Worm (Caenorhabditis elegans): ENCODE measurements around the gene R10D12.8.

R10D12.8 gene

DNA sequence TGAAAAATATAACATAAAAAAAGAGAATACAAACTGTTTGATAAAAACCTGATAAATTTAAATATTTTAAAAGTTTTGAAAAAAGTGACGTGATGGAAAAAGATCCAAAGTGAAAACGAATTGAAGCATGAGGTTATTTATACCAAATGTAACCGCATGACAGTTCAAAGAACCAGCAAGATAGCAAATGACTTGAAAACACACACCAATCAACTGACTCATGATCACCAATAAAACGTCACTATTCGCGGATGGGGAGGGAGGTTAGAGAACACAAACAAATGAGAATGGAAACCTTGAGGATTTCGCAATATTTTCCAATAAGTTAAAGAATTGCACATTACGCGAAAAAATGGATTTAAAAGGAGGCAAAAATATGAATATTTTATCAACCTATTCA lies 43.7 kb downstream of the R10D12.8 start, which contains the start of gene C06B3.7 (continued):
- TF ChIP-seq grh-1 (GFP tag; IDR thresholded peaks at IDR 0.05) (no peak), elt-3 (tag; optimal IDR thresholded peaks at IDR 0.05) (peak in 4 of 6 experiments; percentile 16 to 97 (median 50)), F16B12.6 (tag; optimal IDR thresholded peaks at IDR 0.05) (no peak), lin-35 (GFP tag; optimal IDR thresholded peaks at IDR 0.05) (peak; percentile 64 to 90), jun-1 (tag; optimal IDR thresholded peaks at IDR 0.05) (peak; percentile 73), mep-1 (tag; optimal IDR thresholded peaks at IDR 0.05) (peak; percentile 88), zip-4 (GFP tag; optimal IDR thresholded peaks at IDR 0.05) (peak; percentile 98), alr-1 (tag; optimal IDR thresholded peaks at IDR 0.05; ENCODE audit: borderline replicate concordance) (no peak), lin-15B (tag; optimal IDR thresholded peaks at IDR 0.05) (no peak), nhr-85 (tag) (peak; percentile 97), ama-1 (optimal IDR thresholded peaks at IDR 0.05) (peak; percentile 66), hpl-2 (GFP tag; optimal IDR thresholded peaks at IDR 0.05) (no peak), nhr-76 (tag; optimal IDR thresholded peaks at IDR 0.05) (no peak), fos-1 (tag; optimal IDR thresholded peaks at IDR 0.05) (peak; percentile 62), hlh-4 (tag; optimal IDR thresholded peaks at IDR 0.05) (no peak), fkh-4 (tag; optimal IDR thresholded peaks at IDR 0.05; ENCODE audit: borderline replicate concordance) (no peak), lin-14 (GFP tag; optimal IDR thresholded peaks at IDR 0.05) (peak; percentile 95), efl-3 (GFP tag; optimal IDR thresholded peaks at IDR 0.05) (no peak), ceh-63 (GFP tag; optimal IDR thresholded peaks at IDR 0.05) (no peak), unc-130 (tag; optimal IDR thresholded peaks at IDR 0.05) (peak; percentile 96), nhr-11 (tag; optimal IDR thresholded peaks at IDR 0.05) (peak; percentile 55), fkh-10 (GFP tag; optimal IDR thresholded peaks at IDR 0.05) (no peak), xbp-1 (tag; optimal IDR thresholded peaks at IDR 0.05) (peak; percentile 89), efl-1 (optimal IDR thresholded peaks at IDR 0.05) (peak; percentile 36 to 54), efl-1 (GFP tag; optimal IDR thresholded peaks at IDR 0.05 in 1 of 2) (peak; percentile 26 to 87), vab-15 (tag; optimal IDR thresholded peaks at IDR 0.05) (peak; percentile 100), dpl-1 (GFP tag; optimal IDR thresholded peaks at IDR 0.05) (peak; percentile 45 to 54 (median 52)), pag-3 (tag; optimal IDR thresholded peaks at IDR 0.05; ENCODE audit: borderline replicate concordance, insufficient read depth) (no peak), C04F5.9 (tag; optimal IDR thresholded peaks at IDR 0.05) (peak; percentile 55), isw-1 (GFP tag; IDR thresholded peaks at IDR 0.05) (peak; percentile 16; the same call in 1 of the 2 replicates), nhr-71 (tag; optimal IDR thresholded peaks at IDR 0.05) (peak; percentile 97), ets-5 (GFP tag; IDR thresholded peaks at IDR 0.05) (no peak), ceh-82 (tag; optimal IDR thresholded peaks at IDR 0.05) (peak in 2 of 3 experiments; percentile 40 to 52), nhr-237 (tag; optimal IDR thresholded peaks at IDR 0.05) (peak; percentile 53), tlp-1 (tag; optimal IDR thresholded peaks at IDR 0.05) (no peak), snpc-4 (tag; optimal IDR thresholded peaks at IDR 0.05) (peak; percentile 44), nhr-77 (tag; optimal IDR thresholded peaks at IDR 0.05) (no peak), unc-98 (GFP tag; IDR thresholded peaks at IDR 0.05) (no peak), C34B4.2 (tag; optimal IDR thresholded peaks at IDR 0.05) (no peak), lin-39 (tag; optimal IDR thresholded peaks at IDR 0.05) (peak; percentile 34), sup-37 (GFP tag; optimal IDR thresholded peaks at IDR 0.05) (no peak), blmp-1 (tag; optimal IDR thresholded peaks at IDR 0.05) (peak; percentile 89), nhr-90 (tag; optimal IDR thresholded peaks at IDR 0.05; ENCODE audit: poor library complexity) (peak; percentile 83), dsc-1 (tag; optimal IDR thresholded peaks at IDR 0.05) (peak; percentile 84), ces-1 (GFP tag; optimal IDR thresholded peaks at IDR 0.05) (no peak), irx-1 (tag; optimal IDR thresholded peaks at IDR 0.05) (peak; percentile 63), nhr-84 (tag; optimal IDR thresholded peaks at IDR 0.05) (no peak), C16A3.4 (tag; optimal IDR thresholded peaks at IDR 0.05) (peak; percentile 90), mef-2 (tag; optimal IDR thresholded peaks at IDR 0.05) (peak; percentile 64), snu-23 (GFP tag; optimal IDR thresholded peaks at IDR 0.05) (peak; percentile 90), fkh-8 (tag; optimal IDR thresholded peaks at IDR 0.05) (peak; percentile 90), nhr-12 (tag; optimal IDR thresholded peaks at IDR 0.05) (no peak), egl-13 (tag; optimal IDR thresholded peaks at IDR 0.05) (no peak), rnt-1 (tag; optimal IDR thresholded peaks at IDR 0.05) (peak; percentile 85)
